Fruit fly (Drosophila melanogaster) whole organism, embryonic: ENCODE data around the gene be.

Experiments
- C15 ChIP-seq: fragments of 200-800 bp; sonication (Bioruptor generic); IDR thresholded peaks from 3 replicates; pipeline ENCODE4 v1.3.6; 2022; ENCODE audit warnings: missing biosample characterization, missing genetic modification characterization
- CG1024 ChIP-seq: fragments of 200-800 bp; sonication (Bioruptor generic); IDR thresholded peaks from 2 replicates; pipeline ENCODE4 v1.3.6; 2022; ENCODE audit warnings: missing biosample characterization, missing genetic modification characterization
- CG10462 ChIP-seq: fragments of 200-800 bp; sonication (Bioruptor generic); optimal IDR thresholded peaks from 2 replicates; lab custom pipeline; 2016; ENCODE audit warnings: missing biosample characterization, missing genetic modification characterization
- GATAe ChIP-seq: fragments of 200-800 bp; sonication (Bioruptor generic); conservative IDR thresholded peaks from 2 replicates; pipeline ENCODE4 v1.3.6; 2022; ENCODE audit warnings: missing biosample characterization, missing genetic modification characterization
- Hr39 ChIP-seq: fragments of >200 bp; optimal IDR thresholded peaks from 2 replicates; lab custom pipeline; 2017
- Usf ChIP-seq: fragments of 200-800 bp; sonication (Bioruptor generic); optimal IDR thresholded peaks from 2 replicates; lab custom pipeline; 2017; ENCODE audit warnings: missing genotype, missing biosample characterization, missing genetic modification characterization
- br ChIP-seq: fragments of >200 bp; optimal IDR thresholded peaks from 2 replicates; lab custom pipeline; 2017
- crol ChIP-seq: fragments of 200-800 bp; sonication (Bioruptor generic); IDR thresholded peaks from 2 replicates; pipeline ENCODE4 v1.3.6; 2022; ENCODE audit warnings: missing biosample characterization, missing genetic modification characterization
- dimm ChIP-seq: fragments of 200-800 bp; sonication (Bioruptor generic); IDR thresholded peaks from 2 replicates; pipeline ENCODE4 v1.3.6; 2022; ENCODE audit warnings: missing biosample characterization, missing genetic modification characterization
- gce ChIP-seq: fragments of 200-800 bp; sonication (Bioruptor generic); IDR thresholded peaks from 3 replicates; pipeline ENCODE4 v1.3.6; 2022; ENCODE audit warnings: missing biosample characterization, missing genetic modification characterization
- ham ChIP-seq: fragments of 200-800 bp; sonication (Bioruptor generic); IDR thresholded peaks from 2 replicates; pipeline ENCODE4 v1.3.6; 2022; ENCODE audit warnings: missing biosample characterization, missing genetic modification characterization
- lilli ChIP-seq: fragments of 200-800 bp; sonication (Bioruptor generic); optimal IDR thresholded peaks from 3 replicates; lab custom pipeline; 2016; ENCODE audit warnings: missing biosample characterization, missing genetic modification characterization
- lmd ChIP-seq: fragments of 200-800 bp; sonication (Bioruptor generic); IDR thresholded peaks from 2 replicates; pipeline ENCODE4 v1.3.6; 2022; ENCODE audit warnings: missing biosample characterization, missing genetic modification characterization
- lola ChIP-seq, 3 experiments: fragments of >200 bp in 2 of 3; fragments of 200-800 bp in 1 of 3; sonication (Bioruptor generic) in 1 of 3; optimal IDR thresholded peaks; 2 replicates each; lab custom pipeline; 2017 to 2019; ENCODE audit warnings: missing biosample characterization in 3 of 3, missing genetic modification characterization in 3 of 3, mild to moderate bottlenecking in 1 of 3, moderate library complexity in 1 of 3

DNA sequence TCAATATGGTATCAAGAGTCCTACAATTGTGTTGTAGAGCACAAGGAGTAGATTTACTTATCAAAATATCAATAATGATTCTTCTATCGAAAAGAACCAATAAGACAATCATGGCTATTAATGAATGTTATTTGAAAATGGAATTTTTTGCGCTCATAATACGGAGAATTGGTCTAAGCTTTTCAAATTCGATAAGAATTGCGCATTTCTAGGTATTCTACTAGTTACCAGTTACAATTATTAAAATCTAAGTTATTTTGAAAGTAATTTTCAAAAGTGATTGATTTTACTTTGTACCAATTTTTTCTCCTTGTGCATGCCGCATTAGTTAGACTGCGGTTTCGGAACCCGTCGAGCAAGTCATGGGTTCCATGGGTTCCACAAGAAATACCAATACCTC lies 45.9 kb downstream of the be start:
- TF ChIP-seq CG10462 (GFP tag; lab: Kevin White, UChicago) (no peak), lola (GFP tag; optimal IDR thresholded peaks at IDR 0.05; lab: Kevin White, UChicago) (no peak), gce (GFP tag; lab: Robert Waterston, UW) (no peak), ham (GFP tag; lab: Robert Waterston, UW) (no peak), GATAe (no peak), br (lab: Kevin White, UChicago) (no peak), C15 (GFP tag; lab: Robert Waterston, UW) (no peak), crol (GFP tag; lab: Robert Waterston, UW) (no peak), lmd (GFP tag; lab: Robert Waterston, UW) (no peak), CG1024 (GFP tag; lab: Robert Waterston, UW) (no peak), lilli (GFP tag; lab: Kevin White, UChicago) (no peak), Hr39 (no peak), Usf (GFP tag; lab: Kevin White, UChicago) (no peak), dimm (GFP tag; lab: Robert Waterston, UW) (no peak)
